Worm (Caenorhabditis elegans) whole organism, L4 larva: ENCODE data around the gene col-179.

Source experiments
- D1046.2 ChIP-seq: fragments of 200-800 bp; sonication (Bioruptor generic); IDR thresholded peaks from 2 replicates; pipeline ENCODE4 v1.3.6; 2022; ENCODE audit warnings: missing genetic modification characterization, missing compliant biosample characterization
- F26F4.8 ChIP-seq: fragments of 200-800 bp; sonication (Bioruptor generic); conservative IDR thresholded peaks from 2 replicates; pipeline ENCODE4 v1.3.6; 2022; ENCODE audit warnings: missing genetic modification characterization, missing compliant biosample characterization
- F37D6.2 ChIP-seq: sonication (generic microtip); optimal IDR thresholded peaks from 2 replicates; lab custom pipeline; 2016; ENCODE audit warnings: mild to moderate bottlenecking, missing genetic modification characterization, missing compliant biosample characterization
- F44E2.7 ChIP-seq: fragments of 200-800 bp; sonication (Bioruptor generic); IDR thresholded peaks from 2 replicates; pipeline ENCODE4 v2.1.2; 2022; ENCODE audit warnings: missing genetic modification characterization, missing compliant biosample characterization
- R02D3.7 ChIP-seq: fragments of 150-350 bp; sonication (generic microtip); optimal IDR thresholded peaks from 3 replicates; lab custom pipeline; 2014; ENCODE audit warnings: missing biosample characterization, missing genetic modification characterization
- ZK337.2 ChIP-seq: fragments of 200-800 bp; sonication (Bioruptor generic); IDR thresholded peaks from 2 replicates; pipeline ENCODE4 v1.3.6; 2022; ENCODE audit warnings: missing genetic modification reagents, missing genetic modification characterization, missing compliant biosample characterization
- arid-1 ChIP-seq: fragments of 200-800 bp; sonication (Bioruptor generic); conservative IDR thresholded peaks from 2 replicates; pipeline ENCODE4 v1.3.6; 2022; ENCODE audit warnings: missing genetic modification reagents, missing genetic modification characterization, missing compliant biosample characterization
- attf-4 ChIP-seq: sonication (generic microtip); optimal IDR thresholded peaks from 3 replicates; lab custom pipeline; 2017; ENCODE audit warnings: missing biosample characterization, missing genetic modification characterization
- ceh-20 ChIP-seq: fragments of 200-800 bp; sonication (Bioruptor generic); IDR thresholded peaks from 2 replicates; pipeline ENCODE4 v1.3.6; 2022; ENCODE audit warnings: missing genetic modification reagents, missing genetic modification characterization, missing compliant biosample characterization
- daf-16 ChIP-seq, 3 experiments: sonication (generic microtip); optimal IDR thresholded peaks; 2 replicates each; lab custom pipeline; 2016 to 2017; ENCODE audit warnings: missing genetic modification characterization in 3 of 3, missing genetic modification reagents in 3 of 3, mild to moderate bottlenecking in 2 of 3, missing compliant biosample characterization in 2 of 3, missing biosample characterization in 1 of 3, moderate library complexity in 1 of 3
- daf-19 ChIP-seq: fragments of 200-800 bp; sonication (Bioruptor generic); conservative IDR thresholded peaks from 2 replicates; pipeline ENCODE4 v1.3.6; 2022; ENCODE audit warnings: missing genetic modification characterization, missing compliant biosample characterization
- dmd-6 ChIP-seq: fragments of 200-800 bp; sonication (Bioruptor generic); IDR thresholded peaks from 2 replicates; pipeline ENCODE4 v1.3.6; 2022; ENCODE audit warnings: missing genetic modification reagents, missing genetic modification characterization, missing compliant biosample characterization
- dmd-9 ChIP-seq: fragments of 200-800 bp; sonication (Bioruptor generic); IDR thresholded peaks from 2 replicates; pipeline ENCODE4 v1.3.6; 2022; ENCODE audit warnings: missing genetic modification reagents, missing genetic modification characterization, missing compliant biosample characterization
- duxl-1 ChIP-seq: sonication (generic microtip); optimal IDR thresholded peaks from 2 replicates; lab custom pipeline; 2016; ENCODE audit warnings: mild to moderate bottlenecking, missing genetic modification characterization, moderate library complexity, missing compliant biosample characterization; ENCODE audit not compliant: poor library complexity
- fos-1 ChIP-seq: fragments of 150-350 bp; optimal IDR thresholded peaks from 2 replicates; lab custom pipeline; 2014; ENCODE audit warnings: missing biosample characterization, missing genetic modification characterization
- gei-8 ChIP-seq: fragments of 200-800 bp; sonication (Bioruptor generic); optimal IDR thresholded peaks from 2 replicates; lab custom pipeline; 2018; ENCODE audit warnings: mild to moderate bottlenecking, missing genetic modification characterization, missing compliant biosample characterization
- hif-1 ChIP-seq, 2 experiments: sonication (generic microtip); optimal IDR thresholded peaks; 2 replicates each; lab custom pipeline; 2016 to 2017; ENCODE audit warnings: missing compliant biosample characterization in 2 of 2, missing genetic modification characterization in 2 of 2, missing genetic modification reagents in 2 of 2, missing genotype in 2 of 2, mild to moderate bottlenecking in 1 of 2
- hlh-11 ChIP-seq: fragments of 200-800 bp; sonication (Bioruptor generic); optimal IDR thresholded peaks from 2 replicates; lab custom pipeline; 2018; ENCODE audit warnings: mild to moderate bottlenecking, missing genetic modification characterization, missing compliant biosample characterization
- hlh-30 ChIP-seq: sonication (generic microtip); optimal IDR thresholded peaks from 2 replicates; lab custom pipeline; 2017; ENCODE audit warnings: antibody characterized with exemption, mild to moderate bottlenecking, missing genetic modification characterization, missing compliant biosample characterization; ENCODE audit not compliant: insufficient read depth
- lim-7 ChIP-seq: fragments of 200-800 bp; sonication (Bioruptor generic); IDR thresholded peaks from 2 replicates; pipeline ENCODE4 v1.3.6; 2022; ENCODE audit warnings: missing genetic modification characterization, missing compliant biosample characterization
- lin-1 ChIP-seq: fragments of 200-800 bp; sonication (Bioruptor generic); IDR thresholded peaks from 2 replicates; pipeline ENCODE4 v1.3.6; 2022; ENCODE audit warnings: missing genetic modification reagents, missing genetic modification characterization, missing compliant biosample characterization
- lin-29 ChIP-seq: fragments of 200-800 bp; sonication (Bioruptor generic); IDR thresholded peaks from 2 replicates; pipeline ENCODE4 v1.3.6; 2022; ENCODE audit warnings: missing genetic modification reagents, missing genetic modification characterization, missing compliant biosample characterization
- lin-38 ChIP-seq: fragments of 200-800 bp; sonication (Bioruptor generic); IDR thresholded peaks from 2 replicates; pipeline ENCODE4 v1.3.6; 2022; ENCODE audit warnings: missing genetic modification reagents, missing genetic modification characterization, missing compliant biosample characterization
- lin-39 ChIP-seq: fragments of 150-350 bp; optimal IDR thresholded peaks from 2 replicates; lab custom pipeline; 2014; ENCODE audit warnings: missing biosample characterization, missing genetic modification reagents, missing genetic modification characterization
- lir-3 ChIP-seq: sonication (generic microtip); optimal IDR thresholded peaks from 2 replicates; lab custom pipeline; 2016; ENCODE audit warnings: mild to moderate bottlenecking, missing genetic modification characterization, missing compliant biosample characterization
- lsy-2 ChIP-seq, 2 experiments: fragments of 150-350 bp in 1 of 2; sonication (generic microtip) in 1 of 2; optimal IDR thresholded peaks; 2 replicates each; lab custom pipeline; 2014 to 2017; ENCODE audit warnings: missing biosample characterization in 2 of 2, missing genetic modification characterization in 2 of 2
- madf-9 ChIP-seq: fragments of 200-800 bp; sonication (Bioruptor generic); conservative IDR thresholded peaks from 2 replicates; pipeline ENCODE4 v1.3.6; 2022; ENCODE audit warnings: missing genetic modification reagents, missing genetic modification characterization, missing compliant biosample characterization
- mdl-1 ChIP-seq, 2 experiments: fragments of 150-350 bp in 1 of 2; sonication (generic microtip) in 1 of 2; optimal IDR thresholded peaks; 2 replicates each; lab custom pipeline; 2014 to 2017; ENCODE audit warnings: missing biosample characterization in 2 of 2, missing genetic modification characterization in 2 of 2
- mep-1 ChIP-seq: fragments of 150-350 bp; sonication (generic microtip); optimal IDR thresholded peaks from 3 replicates; lab custom pipeline; 2014; ENCODE audit warnings: missing biosample characterization, missing genetic modification characterization
- mxl-3 ChIP-seq: fragments of 200-800 bp; sonication (Bioruptor generic); optimal IDR thresholded peaks from 2 replicates; lab custom pipeline; 2018; ENCODE audit warnings: mild to moderate bottlenecking, missing genetic modification characterization, missing compliant biosample characterization
- nhr-102 ChIP-seq: sonication (generic microtip); optimal IDR thresholded peaks from 2 replicates; lab custom pipeline; 2016; ENCODE audit warnings: mild to moderate bottlenecking, missing genetic modification characterization, moderate library complexity, missing compliant biosample characterization
- nhr-237 ChIP-seq: sonication (generic microtip); optimal IDR thresholded peaks from 2 replicates; lab custom pipeline; 2017; ENCODE audit warnings: missing biosample characterization, missing genetic modification characterization
- nhr-41 ChIP-seq: fragments of 200-800 bp; sonication (Bioruptor generic); IDR thresholded peaks from 2 replicates; pipeline ENCODE4 v1.3.6; 2022; ENCODE audit warnings: missing genetic modification reagents, missing genetic modification characterization, missing compliant biosample characterization
- nhr-48 ChIP-seq: sonication (generic microtip); optimal IDR thresholded peaks from 2 replicates; lab custom pipeline; 2016; ENCODE audit warnings: mild to moderate bottlenecking, missing genetic modification characterization, missing compliant biosample characterization
- nhr-76 ChIP-seq: fragments of 150-350 bp; optimal IDR thresholded peaks from 2 replicates; lab custom pipeline; 2014; ENCODE audit warnings: missing biosample characterization, missing genetic modification characterization
- pha-4 ChIP-seq, 2 experiments: fragments of 150-350 bp in 1 of 2; fragments of 200-800 bp in 1 of 2; sonication (Bioruptor generic) in 1 of 2; IDR thresholded peaks in 1 of 2; optimal IDR thresholded peaks in 1 of 2; 2 replicates each; pipeline versions ENCODE4 v1.3.6 to Lab custom; 2014 to 2022; ENCODE audit warnings: missing genetic modification characterization in 2 of 2, missing genetic modification reagents in 2 of 2, missing biosample characterization in 1 of 2, missing compliant biosample characterization in 1 of 2
- snpc-4 ChIP-seq: fragments of 150-350 bp; optimal IDR thresholded peaks from 2 replicates; lab custom pipeline; 2014; ENCODE audit warnings: missing biosample characterization, missing genetic modification characterization
- spr-3 ChIP-seq: fragments of 200-800 bp; sonication (Bioruptor generic); optimal IDR thresholded peaks from 2 replicates; lab custom pipeline; 2018; ENCODE audit warnings: mild to moderate bottlenecking, missing genetic modification characterization, missing compliant biosample characterization
- tag-97 ChIP-seq: fragments of 200-800 bp; sonication (Bioruptor generic); IDR thresholded peaks from 2 replicates; pipeline ENCODE4 v1.3.6; 2022; ENCODE audit warnings: missing genetic modification characterization, missing compliant biosample characterization
- unc-130 ChIP-seq: sonication (generic microtip); optimal IDR thresholded peaks from 2 replicates; lab custom pipeline; 2016; ENCODE audit warnings: missing genetic modification reagents, missing genetic modification characterization, missing compliant biosample characterization
- vab-7 ChIP-seq: fragments of 200-800 bp; sonication (Bioruptor generic); IDR thresholded peaks from 2 replicates; pipeline ENCODE4 v1.3.6; 2022; ENCODE audit warnings: missing genetic modification reagents, missing genetic modification characterization, missing compliant biosample characterization
- zip-11 ChIP-seq: fragments of 200-800 bp; sonication (Bioruptor generic); IDR thresholded peaks from 2 replicates; pipeline ENCODE4 v1.3.6; 2022; ENCODE audit warnings: missing genetic modification characterization, missing compliant biosample characterization

col-179 gene

DNA sequence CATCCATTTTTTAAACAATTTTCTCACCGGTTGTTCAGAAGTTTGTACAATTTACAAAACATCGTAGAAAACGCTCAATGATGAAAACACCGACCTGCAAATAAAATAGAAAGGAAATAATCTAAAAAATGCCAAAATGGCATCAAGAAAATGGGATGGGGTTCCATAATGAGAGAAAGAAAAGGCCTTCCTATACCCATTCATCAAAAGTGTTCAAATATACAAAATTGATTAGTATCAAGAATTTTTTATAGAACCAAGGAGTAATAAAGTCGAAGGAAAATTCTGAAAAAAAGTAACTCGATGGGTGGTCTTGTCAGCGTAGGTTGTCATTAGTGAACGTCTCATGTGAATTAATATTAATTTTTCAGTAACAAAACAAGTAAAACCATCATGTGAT is 25.3 kb downstream of the col-179 start, which contains the start of gene C34F6.12:
Gene C34F6.12 (minus strand): TSS at position 101 of the 400 bp plus-strand sequence.
- TF ChIP-seq vab-7 (GFP tag; lab: Robert Waterston, UW): no peak
- TF ChIP-seq fos-1 (tag; lab: Kevin White, UChicago): no peak
- no peak for TF ChIP-seq lin-39
- TF ChIP-seq hlh-30 (tag; lab: Kevin White, UChicago): no peak
- TF ChIP-seq daf-16 (GFP tag; optimal IDR thresholded peaks at IDR 0.05; lab: Kevin White, UChicago): no peak
- TF ChIP-seq daf-16 (tag; optimal IDR thresholded peaks at IDR 0.05; lab: Kevin White, UChicago): no peak
- TF ChIP-seq zip-11 (GFP tag; lab: Robert Waterston, UW): no peak
- TF ChIP-seq spr-3 (GFP tag; lab: Kevin White, UChicago): no peak
- TF ChIP-seq nhr-41 (GFP tag; lab: Robert Waterston, UW): no peak
- TF ChIP-seq, all 104 proteins: peak for 0

DNA sequence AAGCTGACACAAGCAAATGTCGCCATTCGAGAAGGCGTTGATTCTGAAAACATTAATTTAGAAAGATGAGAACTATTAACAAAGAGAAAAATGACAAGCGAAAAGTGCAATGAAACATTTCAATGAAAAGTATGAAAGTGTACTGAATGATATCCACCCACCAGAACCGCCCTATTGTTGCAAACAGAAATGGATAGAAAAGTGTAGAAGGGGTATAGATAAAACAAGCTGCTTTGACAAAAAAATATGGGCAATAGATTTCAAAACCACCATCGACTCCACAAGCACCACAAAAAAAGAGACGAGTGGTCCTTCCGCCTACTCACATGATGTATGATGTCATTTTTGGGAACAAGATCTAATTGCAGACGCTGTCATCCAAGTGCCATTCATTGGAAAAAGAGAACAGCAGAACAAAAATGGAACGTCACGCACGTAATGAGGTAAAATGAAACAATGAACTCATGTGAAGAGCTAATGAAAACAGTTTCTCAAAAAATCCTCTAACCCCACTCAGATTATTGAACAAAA is 39.4 kb downstream of the col-179 start, which contains the start of gene C34F6.10:
Gene C34F6.10 (minus strand): TSS at position 51 of the 531 bp plus-strand sequence.
- TF ChIP-seq attf-4 (tag; lab: Kevin White, UChicago) (no peak), nhr-76 (tag; lab: Kevin White, UChicago) (no peak), hif-1 (tag; optimal IDR thresholded peaks at IDR 0.05; lab: Kevin White, UChicago) (no peak), unc-130 (GFP tag; lab: Kevin White, UChicago) (no peak), mxl-3 (GFP tag; lab: Kevin White, UChicago) (no peak), F37D6.2 (tag; lab: Kevin White, UChicago) (no peak), F26F4.8 (GFP tag; lab: Robert Waterston, UW) (no peak), lin-1 (GFP tag; lab: Robert Waterston, UW) (no peak), lin-38 (no peak), hlh-30 (tag; lab: Kevin White, UChicago) (peak; percentile 53), daf-19 (no peak), vab-7 (GFP tag; lab: Robert Waterston, UW) (no peak), ceh-20 (GFP tag; lab: Robert Waterston, UW) (0 out of 2 replicates have a peak, but pooled peaks have one; percentile 41), lim-7 (no peak), snpc-4 (tag; lab: Kevin White, UChicago) (no peak), D1046.2 (GFP tag; lab: Robert Waterston, UW) (no peak), arid-1 (GFP tag; lab: Robert Waterston, UW) (no peak), nhr-41 (GFP tag; lab: Robert Waterston, UW) (no peak), zip-11 (GFP tag; lab: Robert Waterston, UW) (no peak), madf-9 (GFP tag; lab: Robert Waterston, UW) (no peak), nhr-48 (tag; lab: Kevin White, UChicago) (no peak), nhr-237 (tag; lab: Kevin White, UChicago) (no peak), hlh-11 (peak; percentile 17), nhr-102 (tag; lab: Kevin White, UChicago) (no peak), mdl-1 (tag; optimal IDR thresholded peaks at IDR 0.05; lab: Kevin White, UChicago) (peak in 1 of 2 experiments; percentile 6), lin-29 (GFP tag; lab: Robert Waterston, UW) (no peak), dmd-9 (GFP tag; lab: Robert Waterston, UW) (no peak), duxl-1 (tag; lab: Kevin White, UChicago) (no peak), pha-4 (GFP tag; IDR thresholded peaks at IDR 0.05; lab: Robert Waterston, UW) (no peak), pha-4 (tag; optimal IDR thresholded peaks at IDR 0.05; lab: Kevin White, UChicago) (no peak), lsy-2 (tag; optimal IDR thresholded peaks at IDR 0.05; lab: Kevin White, UChicago) (peak in 1 of 2 experiments; percentile 22), R02D3.7 (no peak), lir-3 (tag; lab: Kevin White, UChicago) (no peak), ZK337.2 (GFP tag; lab: Robert Waterston, UW) (no peak), dmd-6 (0 out of 2 replicates have a peak, but pooled peaks have one; percentile 8), tag-97 (GFP tag; lab: Robert Waterston, UW) (no peak), gei-8 (GFP tag; lab: Kevin White, UChicago) (no peak), F44E2.7 (GFP tag; lab: Robert Waterston, UW) (no peak), mep-1 (tag; lab: Kevin White, UChicago) (no peak)
